Fruit fly (Drosophila melanogaster) whole organism, embryonic: Measurements from ENCODE around the gene arm.

Experiments
- Atf3 ChIP-seq: fragments of 200-800 bp; sonication (Bioruptor generic); optimal IDR thresholded peaks from 3 replicates; lab custom pipeline; 2016; ENCODE audit warnings: missing biosample characterization, missing genetic modification characterization
- BEAF-32 ChIP-seq: fragments of 200-800 bp; sonication (Bioruptor generic); optimal IDR thresholded peaks from 3 replicates; lab custom pipeline; 2017; ENCODE audit warnings: missing biosample characterization, missing genetic modification characterization, mild to moderate bottlenecking, moderate library complexity, missing genetic modification reagents
- CG10267 ChIP-seq: fragments of 200-800 bp; sonication (Bioruptor generic); optimal IDR thresholded peaks from 2 replicates; lab custom pipeline; 2018; ENCODE audit warnings: missing biosample characterization, mild to moderate bottlenecking, missing genetic modification characterization, moderate library complexity
- CG12236 ChIP-seq: fragments of 200-800 bp; sonication (Bioruptor generic); optimal IDR thresholded peaks from 2 replicates; lab custom pipeline; 2016; ENCODE audit warnings: missing biosample characterization, missing genetic modification characterization
- CG12391 ChIP-seq: fragments of 200-800 bp; sonication (Bioruptor generic); optimal IDR thresholded peaks from 3 replicates; lab custom pipeline; 2018; ENCODE audit warnings: missing biosample characterization, mild to moderate bottlenecking, missing genetic modification characterization, moderate library complexity
- CG14667 ChIP-seq: fragments of 200-800 bp; sonication (Bioruptor generic); IDR thresholded peaks from 2 replicates; pipeline ENCODE4 v1.3.6; 2022; ENCODE audit warnings: missing biosample characterization, missing genetic modification characterization
- CG17186 ChIP-seq: fragments of 200-800 bp; sonication (Bioruptor generic); optimal IDR thresholded peaks from 3 replicates; lab custom pipeline; 2017; ENCODE audit warnings: missing biosample characterization, missing genetic modification reagents, missing genetic modification characterization
- CG17829 ChIP-seq: fragments of 200-800 bp; optimal IDR thresholded peaks from 2 replicates; lab custom pipeline; 2019; ENCODE audit warnings: missing biosample characterization, mild to moderate bottlenecking, missing genetic modification characterization, moderate library complexity
- CG18476 ChIP-seq: fragments of 200-800 bp; sonication (Bioruptor generic); optimal IDR thresholded peaks from 2 replicates; lab custom pipeline; 2016; ENCODE audit warnings: missing biosample characterization, mild to moderate bottlenecking, missing genetic modification characterization
- CG2116 ChIP-seq: fragments of 200-800 bp; sonication (Bioruptor generic); optimal IDR thresholded peaks from 3 replicates; lab custom pipeline; 2018; ENCODE audit warnings: missing biosample characterization, mild to moderate bottlenecking, missing genetic modification characterization
- CG2120 ChIP-seq: fragments of 200-800 bp; sonication (Bioruptor generic); optimal IDR thresholded peaks from 3 replicates; lab custom pipeline; 2016; ENCODE audit warnings: missing biosample characterization, missing genetic modification characterization
- CG2712 ChIP-seq: fragments of 200-800 bp; optimal IDR thresholded peaks from 3 replicates; lab custom pipeline; 2019; ENCODE audit warnings: missing biosample characterization, mild to moderate bottlenecking, missing genetic modification characterization, moderate library complexity
- CG2889 ChIP-seq: fragments of 200-800 bp; sonication (Bioruptor generic); IDR thresholded peaks from 3 replicates; pipeline ENCODE4 v1.3.6; 2022; ENCODE audit warnings: missing biosample characterization, missing genetic modification characterization
- CG3281 ChIP-seq: fragments of 200-800 bp; sonication (Bioruptor generic); optimal IDR thresholded peaks from 3 replicates; lab custom pipeline; 2017; ENCODE audit warnings: missing biosample characterization, mild to moderate bottlenecking, missing genetic modification characterization
- CG34376 ChIP-seq: fragments of 200-800 bp; sonication (Bioruptor generic); optimal IDR thresholded peaks from 2 replicates; lab custom pipeline; 2018; ENCODE audit warnings: missing biosample characterization, mild to moderate bottlenecking, missing genetic modification characterization
- CG4360 ChIP-seq: fragments of 200-800 bp; sonication (Bioruptor generic); IDR thresholded peaks from 2 replicates; pipeline ENCODE4 v1.3.6; 2022; ENCODE audit warnings: missing biosample characterization, missing genetic modification characterization
- CG4617 ChIP-seq: fragments of 200-800 bp; sonication (Bioruptor generic); optimal IDR thresholded peaks from 3 replicates; lab custom pipeline; 2016; ENCODE audit warnings: missing biosample characterization, missing genetic modification characterization, borderline replicate concordance
- CG7928 ChIP-seq: fragments of 200-800 bp; sonication (Bioruptor generic); optimal IDR thresholded peaks from 2 replicates; lab custom pipeline; 2017; ENCODE audit warnings: missing biosample characterization, mild to moderate bottlenecking, missing genetic modification characterization
- CG9609 ChIP-seq: fragments of 200-800 bp; sonication (Bioruptor generic); optimal IDR thresholded peaks from 3 replicates; lab custom pipeline; 2016; ENCODE audit warnings: missing biosample characterization, missing genetic modification characterization
- CG9876 ChIP-seq: fragments of 200-800 bp; sonication (Bioruptor generic); optimal IDR thresholded peaks from 2 replicates; lab custom pipeline; 2016; ENCODE audit warnings: missing biosample characterization, missing genetic modification characterization
- Lhr ChIP-seq: fragments of 200-800 bp; sonication (Bioruptor generic); optimal IDR thresholded peaks from 3 replicates; lab custom pipeline; 2017; ENCODE audit warnings: mild to moderate bottlenecking, missing biosample characterization, missing genetic modification reagents, missing genetic modification characterization
- Mad ChIP-seq: fragments of 200-800 bp; sonication (Bioruptor generic); optimal IDR thresholded peaks from 2 replicates; lab custom pipeline; 2016; ENCODE audit warnings: missing biosample characterization, missing genetic modification characterization
- Med ChIP-seq: fragments of 200-800 bp; sonication (Bioruptor generic); peaks from one replicate; lab custom pipeline; 2016; ENCODE audit warnings: missing biosample characterization, missing genetic modification characterization, mild to moderate bottlenecking, inconsistent platforms, moderate library complexity
- Opbp ChIP-seq: fragments of 200-800 bp; sonication (Bioruptor generic); IDR thresholded peaks from 3 replicates; pipeline ENCODE4 v1.3.6; 2022; ENCODE audit warnings: missing biosample characterization, missing genetic modification characterization; ENCODE audit not compliant: partially characterized antibody
- Poxn ChIP-seq: fragments of 200-800 bp; sonication (Bioruptor generic); IDR thresholded peaks from 2 replicates; pipeline ENCODE4 v1.3.6; 2022; ENCODE audit warnings: missing biosample characterization, missing genetic modification characterization
- Rfx ChIP-seq: fragments of 200-800 bp; sonication (Bioruptor generic); IDR thresholded peaks from 2 replicates; pipeline ENCODE4 v1.3.6; 2022; ENCODE audit warnings: missing biosample characterization, missing genetic modification characterization
- Vsx1 ChIP-seq: fragments of 200-800 bp; sonication (Bioruptor generic); optimal IDR thresholded peaks from 2 replicates; lab custom pipeline; 2017; ENCODE audit warnings: missing biosample characterization, mild to moderate bottlenecking, missing genetic modification characterization, missing genetic modification reagents
- YL-1 ChIP-seq: fragments of 200-800 bp; sonication (Bioruptor generic); optimal IDR thresholded peaks from 3 replicates; lab custom pipeline; 2017; ENCODE audit warnings: missing biosample characterization, mild to moderate bottlenecking, missing genetic modification characterization
- amos ChIP-seq: fragments of 200-800 bp; sonication (Bioruptor generic); IDR thresholded peaks from 2 replicates; pipeline ENCODE4 v1.3.6; 2022; ENCODE audit warnings: missing biosample characterization, missing genetic modification characterization; ENCODE audit not compliant: partially characterized antibody
- aop ChIP-seq: fragments of 200-800 bp; sonication (Bioruptor generic); IDR thresholded peaks from 2 replicates; pipeline ENCODE4 v1.3.6; 2022; ENCODE audit warnings: missing biosample characterization, missing genetic modification characterization
- ato ChIP-seq: fragments of 200-800 bp; sonication (Bioruptor generic); IDR thresholded peaks from 2 replicates; pipeline ENCODE4 v1.3.6; 2022; ENCODE audit warnings: missing biosample characterization, missing genetic modification characterization; ENCODE audit not compliant: partially characterized antibody
- crp ChIP-seq, 2 experiments: fragments of 200-800 bp; sonication (Bioruptor generic); optimal IDR thresholded peaks; 2 replicates in 1 of 2; 3 replicates in 1 of 2; lab custom pipeline; 2017; ENCODE audit warnings: missing biosample characterization in 2 of 2, missing genetic modification characterization in 2 of 2, mild to moderate bottlenecking in 1 of 2, moderate library complexity in 1 of 2
- dm ChIP-seq: fragments of 200-800 bp; sonication (Bioruptor generic); optimal IDR thresholded peaks from 3 replicates; lab custom pipeline; 2016; ENCODE audit warnings: missing biosample characterization, missing genetic modification characterization
- ewg ChIP-seq: fragments of 200-800 bp; sonication (Bioruptor generic); optimal IDR thresholded peaks from 3 replicates; lab custom pipeline; 2017; ENCODE audit warnings: mild to moderate bottlenecking, missing biosample characterization, missing genetic modification reagents, missing genetic modification characterization
- grn ChIP-seq: fragments of 200-800 bp; sonication (Bioruptor generic); optimal IDR thresholded peaks from 3 replicates; lab custom pipeline; 2017; ENCODE audit warnings: missing biosample characterization, missing genetic modification characterization
- gro ChIP-seq: fragments of 200-800 bp; sonication (Bioruptor generic); optimal IDR thresholded peaks from 2 replicates; lab custom pipeline; 2016; ENCODE audit warnings: missing biosample characterization, missing genetic modification characterization
- gsb ChIP-seq: fragments of 200-800 bp; sonication (Bioruptor generic); IDR thresholded peaks from 2 replicates; pipeline ENCODE4 v1.3.6; 2022; ENCODE audit warnings: missing biosample characterization, missing genetic modification characterization
- hkb ChIP-seq, 2 experiments: fragments of 200-800 bp in 1 of 2; fragments of >200 bp in 1 of 2; sonication (Bioruptor generic) in 1 of 2; IDR thresholded peaks in 1 of 2; optimal IDR thresholded peaks in 1 of 2; 2 replicates each; pipeline versions ENCODE4 v1.3.6 to Lab custom; 2017 to 2022; ENCODE audit warnings: missing biosample characterization in 1 of 2, missing genetic modification characterization in 1 of 2
- kay ChIP-seq: fragments of 200-800 bp; sonication (Bioruptor generic); optimal IDR thresholded peaks from 2 replicates; lab custom pipeline; 2016; ENCODE audit warnings: missing biosample characterization, missing genetic modification characterization
- nerfin-1 ChIP-seq: fragments of 200-800 bp; sonication (Bioruptor generic); optimal IDR thresholded peaks from 3 replicates; lab custom pipeline; 2019; ENCODE audit warnings: missing biosample characterization, mild to moderate bottlenecking, missing genetic modification characterization, moderate library complexity
- p53 ChIP-seq: fragments of 200-800 bp; sonication (Bioruptor generic); optimal IDR thresholded peaks from 2 replicates; lab custom pipeline; 2016; ENCODE audit warnings: missing biosample characterization, missing genetic modification characterization
- pan ChIP-seq, 4 experiments: fragments of >200 bp in 3 of 4; fragments of 200-800 bp in 1 of 4; sonication (Bioruptor generic) in 1 of 4; optimal IDR thresholded peaks in 3 of 4; IDR thresholded peaks in 1 of 4; 2 replicates each; pipeline versions ENCODE4 v1.3.6 to Lab custom; 2017 to 2022; ENCODE audit warnings: missing biosample characterization in 2 of 4, missing genetic modification characterization in 2 of 4, mixed read lengths in 1 of 4
- pzg ChIP-seq: fragments of 200-800 bp; sonication (Bioruptor generic); optimal IDR thresholded peaks from 3 replicates; lab custom pipeline; 2018; ENCODE audit warnings: missing biosample characterization, mild to moderate bottlenecking, missing genetic modification characterization, moderate library complexity
- row ChIP-seq: fragments of 200-800 bp; sonication (Bioruptor generic); IDR thresholded peaks from 3 replicates; pipeline ENCODE4 v1.3.6; 2022; ENCODE audit warnings: missing biosample characterization, missing genetic modification characterization
- sug ChIP-seq: fragments of 200-800 bp; optimal IDR thresholded peaks from 2 replicates; lab custom pipeline; 2019; ENCODE audit warnings: missing biosample characterization, mild to moderate bottlenecking, missing genetic modification characterization, moderate library complexity
- tin ChIP-seq: fragments of 200-800 bp; sonication (Bioruptor generic); optimal IDR thresholded peaks from 3 replicates; lab custom pipeline; 2016; ENCODE audit warnings: missing biosample characterization, missing genetic modification characterization
- zen ChIP-seq: fragments of 200-800 bp; sonication (Bioruptor generic); optimal IDR thresholded peaks from 3 replicates; lab custom pipeline; 2018; ENCODE audit warnings: missing biosample characterization, mild to moderate bottlenecking, missing genetic modification characterization, moderate library complexity
- zfh2 ChIP-seq: fragments of 200-800 bp; sonication (Bioruptor generic); optimal IDR thresholded peaks from 2 replicates; lab custom pipeline; 2016; ENCODE audit warnings: missing biosample characterization, missing genetic modification characterization

arm gene

DNA sequence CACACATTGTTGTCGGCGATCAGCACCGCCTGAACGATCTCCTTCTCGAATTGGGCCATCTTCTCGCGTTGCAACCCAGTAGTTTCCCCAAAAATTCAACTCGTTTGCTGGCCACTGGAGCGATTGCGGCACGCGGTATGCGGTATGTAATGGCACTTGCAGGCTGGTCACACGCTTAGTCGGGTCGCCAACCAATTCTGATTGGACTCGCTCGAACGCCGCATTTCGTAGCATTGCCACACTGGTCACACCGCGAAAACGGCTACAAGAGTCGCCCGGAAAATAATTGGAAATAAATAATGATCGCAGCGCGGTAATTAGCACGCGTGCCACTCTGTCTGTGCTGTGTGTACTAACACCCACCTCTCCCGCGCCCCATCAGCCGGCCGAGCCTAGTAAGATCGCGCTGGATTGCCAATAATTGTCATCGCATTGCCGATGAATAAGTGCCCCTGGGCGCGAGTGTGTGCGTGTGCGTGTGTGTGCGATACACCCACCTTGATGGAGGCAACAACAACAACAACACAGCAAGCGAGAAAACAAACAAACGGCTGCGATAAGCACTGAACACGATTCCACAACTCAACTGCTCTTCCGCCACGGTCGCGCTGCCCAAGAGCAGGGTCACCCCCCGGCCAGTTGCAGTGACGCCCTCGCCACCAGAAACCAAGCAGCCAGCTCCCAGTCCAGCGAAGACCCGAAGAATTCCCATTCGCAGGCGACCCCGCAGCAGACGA, 22.5 kb upstream of the arm start, which contains the start of the genes eIF2Bepsilon and Ocrl (continued):
- TF ChIP-seq ato (GFP tag; lab: Robert Waterston, UW), result no peak
- peak; percentile 65 for TF ChIP-seq CG17186 (GFP tag; lab: Kevin White, UChicago)
- no peak for TF ChIP-seq ewg (GFP tag; lab: Kevin White, UChicago)
- TF ChIP-seq CG18476 (GFP tag; lab: Kevin White, UChicago), result no peak
- no peak for TF ChIP-seq grn (GFP tag; lab: Kevin White, UChicago)
- peak; percentile 55 for TF ChIP-seq dm
- peak; percentile 4 for TF ChIP-seq Mad (GFP tag; lab: Kevin White, UChicago)
- TF ChIP-seq BEAF-32, result peak; percentile 59
- TF ChIP-seq CG4360 (GFP tag; lab: Robert Waterston, UW), result peak; percentile 93
- TF ChIP-seq Atf3 (GFP tag; lab: Kevin White, UChicago), result no peak
- no peak for TF ChIP-seq Poxn (GFP tag; lab: Robert Waterston, UW)
- TF ChIP-seq zfh2, result no peak
- TF ChIP-seq pzg (GFP tag; lab: Kevin White, UChicago), result peak; percentile 98
- peak; percentile 9 for TF ChIP-seq CG10267 (tag; lab: Kevin White, UChicago)
- peak; percentile 49 for TF ChIP-seq nerfin-1 (tag; lab: Kevin White, UChicago)
- TF ChIP-seq CG2889 (GFP tag; lab: Robert Waterston, UW), result no peak
- TF ChIP-seq CG2116 (GFP tag; lab: Kevin White, UChicago), result peak; percentile 66
- TF ChIP-seq Rfx (GFP tag; lab: Robert Waterston, UW), result 0 out of 2 replicates have a peak, but pooled peaks have one; percentile 9
- no peak for TF ChIP-seq aop (GFP tag; lab: Robert Waterston, UW)
- TF ChIP-seq CG3281, result no peak
- TF ChIP-seq tin, result no peak
- TF ChIP-seq CG17829 (tag; lab: Kevin White, UChicago), result peak; percentile 25
- peak; percentile 93 for TF ChIP-seq sug
- TF ChIP-seq zen, result peak; percentile 56
- TF ChIP-seq CG9876 (GFP tag; lab: Kevin White, UChicago), result peak; percentile 31
- TF ChIP-seq gro (GFP tag; lab: Kevin White, UChicago), result peak; percentile 42
- peak; percentile 55; the same call in 1 of the 3 replicates for TF ChIP-seq Opbp (GFP tag; lab: Robert Waterston, UW)
- no peak for TF ChIP-seq hkb (optimal IDR thresholded peaks at IDR 0.05; lab: Kevin White, UChicago)
- TF ChIP-seq hkb (GFP tag; IDR thresholded peaks at IDR 0.05; lab: Robert Waterston, UW), result no peak
- TF ChIP-seq CG12236 (GFP tag; lab: Kevin White, UChicago), result no peak
- TF ChIP-seq crp (GFP tag; optimal IDR thresholded peaks at IDR 0.05; lab: Kevin White, UChicago), result peak in 1 of 2 experiments; percentile 35
- peak; percentile 14 for TF ChIP-seq CG34376
- peak; percentile 0 for TF ChIP-seq CG2120 (GFP tag; lab: Kevin White, UChicago)
- TF ChIP-seq CG12391 (tag; lab: Kevin White, UChicago), result peak; percentile 33
- peak; percentile 23; the same call in 1 of the 3 replicates for TF ChIP-seq row (GFP tag; lab: Robert Waterston, UW)
- peak; percentile 6 for TF ChIP-seq p53 (GFP tag; lab: Kevin White, UChicago)
- no peak for TF ChIP-seq Vsx1
- TF ChIP-seq gsb (GFP tag; lab: Robert Waterston, UW), result no peak
- peak; percentile 29 for TF ChIP-seq CG2712 (tag; lab: Kevin White, UChicago)
- peak; percentile 46 for TF ChIP-seq amos (GFP tag; lab: Robert Waterston, UW)
- TF ChIP-seq Med (GFP tag; lab: Kevin White, UChicago), result peak; percentile 62
- peak; percentile 11 for TF ChIP-seq CG9609 (GFP tag; lab: Kevin White, UChicago)
- TF ChIP-seq pan (optimal IDR thresholded peaks at IDR 0.05; lab: Kevin White, UChicago), result no peak
- TF ChIP-seq pan (GFP tag; optimal IDR thresholded peaks at IDR 0.05 in 1 of 2, IDR thresholded peaks at IDR 0.05 in 1 of 2), result no peak
- peak; percentile 83 for TF ChIP-seq Lhr (GFP tag; lab: Kevin White, UChicago)
- TF ChIP-seq YL-1 (GFP tag; lab: Kevin White, UChicago), result peak; percentile 73
- peak; percentile 27 for TF ChIP-seq kay (GFP tag; lab: Kevin White, UChicago)
- peak; percentile 6 for TF ChIP-seq CG7928 (GFP tag; lab: Kevin White, UChicago)
- TF ChIP-seq CG4617 (GFP tag; lab: Kevin White, UChicago), result peak; percentile 92
- TF ChIP-seq CG14667 (GFP tag; lab: Robert Waterston, UW), result no peak
